Fruit fly (Drosophila melanogaster) whole organism: ENCODE results near the gene GluRIIB.

Source experiments
- Dll ChIP-seq: fragments of >200 bp; optimal IDR thresholded peaks from 2 replicates; lab custom pipeline; 2017
- EcR ChIP-seq, 2 experiments: fragments of >200 bp; optimal IDR thresholded peaks; 2 replicates each; lab custom pipeline; 2017; ENCODE audit warnings: missing biosample characterization in 2 of 2, missing genetic modification characterization in 2 of 2, missing genetic modification reagents in 2 of 2
- pan ChIP-seq: fragments of >200 bp; optimal IDR thresholded peaks from 2 replicates; lab custom pipeline; 2017
- psq ChIP-seq: fragments of >200 bp; optimal IDR thresholded peaks from 2 replicates; lab custom pipeline; 2017
- usp ChIP-seq: fragments of >200 bp; optimal IDR thresholded peaks from 2 replicates; lab custom pipeline; 2017; ENCODE audit warnings: missing biosample characterization, missing genetic modification characterization, mixed read lengths

DNA sequence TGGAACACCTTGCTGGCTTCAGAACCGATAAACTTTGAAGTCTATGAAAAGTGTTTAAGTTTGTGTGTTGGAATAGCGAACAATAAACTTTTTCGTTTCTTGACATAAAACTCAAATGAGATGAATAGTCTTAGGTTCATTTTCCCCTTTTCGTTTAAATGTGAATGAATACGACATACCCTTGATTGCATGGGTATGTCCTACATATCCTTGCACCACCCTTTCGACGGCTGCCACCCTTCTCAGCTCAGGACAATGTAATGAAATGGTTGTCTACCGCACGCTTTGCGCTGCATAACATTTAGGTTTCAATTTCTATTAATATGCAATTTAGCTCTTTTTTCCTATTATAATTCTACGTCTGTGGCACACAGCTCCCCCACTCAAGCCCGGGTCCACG, 21.9 kb downstream of the GluRIIB start, which contains the start of gene CG14011:
- TF ChIP-seq usp (GFP tag; lab: Kevin White, UChicago) (no peak), psq (no peak), EcR (GFP tag; optimal IDR thresholded peaks at IDR 0.05; lab: Kevin White, UChicago) (no peak), Dll (lab: Kevin White, UChicago) (no peak), pan (lab: Kevin White, UChicago) (no peak)
